Fruit fly (Drosophila melanogaster): ENCODE measurements around the gene CG33080.

CG33080 gene

dm6 chrX:5705899-5706312, 11.7 kb downstream of the CG33080 start (continued):
- TF ChIP-seq fd102C (GFP tag; optimal IDR thresholded peaks at IDR 0.05) = no peak
- peak; percentile 92 for TF ChIP-seq CG11456 (GFP tag; IDR thresholded peaks at IDR 0.05)
- peak; percentile 84 for TF ChIP-seq ind (GFP tag; optimal IDR thresholded peaks at IDR 0.05)
- peak; percentile 88 for TF ChIP-seq stc (GFP tag; IDR thresholded peaks at IDR 0.05)
- peak; percentile 61 for TF ChIP-seq CG6254 (GFP tag; optimal IDR thresholded peaks at IDR 0.05)
- no peak for TF ChIP-seq twi (tag; optimal IDR thresholded peaks at IDR 0.05)
- TF ChIP-seq CG32767 (GFP tag; IDR thresholded peaks at IDR 0.05) = peak; percentile 84
- TF ChIP-seq PHDP (tag; optimal IDR thresholded peaks at IDR 0.05) = peak; percentile 81
- TF ChIP-seq ems (GFP tag; optimal IDR thresholded peaks at IDR 0.05) = peak; percentile 71
- peak; percentile 69 for TF ChIP-seq CG11696 (GFP tag; IDR thresholded peaks at IDR 0.05)
- no peak for TF ChIP-seq sna (GFP tag; IDR thresholded peaks at IDR 0.05; ENCODE audit: partially characterized antibody)
- peak in 1 of 2 experiments; percentile 61 for TF ChIP-seq bsh (GFP tag; optimal IDR thresholded peaks at IDR 0.05)
- peak; percentile 74 for TF ChIP-seq CG6683 (GFP tag; optimal IDR thresholded peaks at IDR 0.05)
- peak; percentile 48 for TF ChIP-seq cato (GFP tag; optimal IDR thresholded peaks at IDR 0.05; ENCODE audit: borderline replicate concordance)
- TF ChIP-seq abd-A (tag; optimal IDR thresholded peaks at IDR 0.05) = no peak
- TF ChIP-seq CG34224 (GFP tag; IDR thresholded peaks at IDR 0.05; ENCODE audit: partially characterized antibody) = no peak
- TF ChIP-seq CG17361 (GFP tag; IDR thresholded peaks at IDR 0.05) = peak; percentile 81
- TF ChIP-seq CG1647 (GFP tag; optimal IDR thresholded peaks at IDR 0.05) = peak; percentile 68
- peak; percentile 83 for TF ChIP-seq CG9817 (tag; optimal IDR thresholded peaks at IDR 0.05)
- TF ChIP-seq pzg (GFP tag; optimal IDR thresholded peaks at IDR 0.05) = peak; percentile 5
- peak; percentile 77 for TF ChIP-seq CG1024 (GFP tag; IDR thresholded peaks at IDR 0.05)
- TF ChIP-seq croc (GFP tag; conservative IDR thresholded peaks at IDR 0.05) = peak; percentile 77; the same call in 2 of the 3 replicates
- peak; percentile 82 for TF ChIP-seq Oli (tag; optimal IDR thresholded peaks at IDR 0.05)
- TF ChIP-seq Vsx1 (GFP tag; optimal IDR thresholded peaks at IDR 0.05) = peak; percentile 61
- TF ChIP-seq Med (GFP tag) = peak; percentile 97
- peak; percentile 49 for TF ChIP-seq CG9437 (GFP tag; optimal IDR thresholded peaks at IDR 0.05)
- peak; percentile 62 for TF ChIP-seq pum (GFP tag; optimal IDR thresholded peaks at IDR 0.05)
- TF ChIP-seq luna (GFP tag; optimal IDR thresholded peaks at IDR 0.05) = peak; percentile 17
- TF ChIP-seq usp (GFP tag; optimal IDR thresholded peaks at IDR 0.05) = no peak
- TF ChIP-seq slbo (GFP tag; IDR thresholded peaks at IDR 0.05) = peak; percentile 89
- peak; percentile 95 for TF ChIP-seq CG7372 (GFP tag; IDR thresholded peaks at IDR 0.05)
- peak; percentile 92 for TF ChIP-seq CG11247 (GFP tag; IDR thresholded peaks at IDR 0.05)
- no peak for TF ChIP-seq hb (GFP tag; IDR thresholded peaks at IDR 0.05; ENCODE audit: partially characterized antibody)
- no peak for TF ChIP-seq hth (optimal IDR thresholded peaks at IDR 0.05)
- TF ChIP-seq gem (tag; optimal IDR thresholded peaks at IDR 0.05) = peak; percentile 91
- TF ChIP-seq CG17802 (tag; optimal IDR thresholded peaks at IDR 0.05) = peak; percentile 22
- TF ChIP-seq CG4282 (GFP tag; optimal IDR thresholded peaks at IDR 0.05) = no peak
- TF ChIP-seq Gsc (GFP tag; IDR thresholded peaks at IDR 0.05) = peak; percentile 84
- peak; percentile 71 for TF ChIP-seq salm (tag; optimal IDR thresholded peaks at IDR 0.05)
- TF ChIP-seq cad (GFP tag; optimal IDR thresholded peaks at IDR 0.05) = no peak
- TF ChIP-seq gt (GFP tag; IDR thresholded peaks at IDR 0.05) = peak; percentile 53
- peak; percentile 85 for TF ChIP-seq ara (GFP tag; IDR thresholded peaks at IDR 0.05)
- TF ChIP-seq ERR (GFP tag; optimal IDR thresholded peaks at IDR 0.05) = no peak
- no peak for TF ChIP-seq CG17568 (GFP tag; optimal IDR thresholded peaks at IDR 0.05)
- TF ChIP-seq CG43689 (GFP tag; IDR thresholded peaks at IDR 0.05) = peak; percentile 78
- no peak for TF ChIP-seq CG33557 (GFP tag; optimal IDR thresholded peaks at IDR 0.05)
- peak; percentile 30 for TF ChIP-seq Sry-δ (GFP tag; optimal IDR thresholded peaks at IDR 0.05)
- TF ChIP-seq dmrt11E (tag; optimal IDR thresholded peaks at IDR 0.05) = no peak
- no peak; the same call in 1 of the 2 replicates for TF ChIP-seq CG13287 (GFP tag; IDR thresholded peaks at IDR 0.05; ENCODE audit: partially characterized antibody)
- TF ChIP-seq CG4854 (GFP tag; optimal IDR thresholded peaks at IDR 0.05) = peak; percentile 46
- peak; percentile 77 for TF ChIP-seq CG10209 (GFP tag; optimal IDR thresholded peaks at IDR 0.05)

All from whole organism, embryonic.